Worm (Caenorhabditis elegans) whole organism, young adult: ENCODE results near the gene C05G5.1.

Source experiments
- B0035.1 ChIP-seq: sonication (generic microtip); optimal IDR thresholded peaks from 2 replicates; lab custom pipeline; 2016; ENCODE audit warnings: missing genetic modification characterization, mild to moderate bottlenecking, missing compliant biosample characterization, missing genotype, missing genetic modification reagents
- B0261.1 ChIP-seq: sonication (generic microtip); optimal IDR thresholded peaks from 2 replicates; lab custom pipeline; 2016; ENCODE audit warnings: mild to moderate bottlenecking, missing genetic modification characterization, moderate library complexity, missing compliant biosample characterization
- C17E4.6 ChIP-seq: fragments of 200-800 bp; sonication (Bioruptor generic); IDR thresholded peaks from 2 replicates; pipeline ENCODE4 v1.3.6; 2022; ENCODE audit warnings: missing genetic modification reagents, missing genetic modification characterization, missing compliant biosample characterization
- F10E7.11 ChIP-seq: sonication (generic microtip); optimal IDR thresholded peaks from 2 replicates; lab custom pipeline; 2017; ENCODE audit warnings: mild to moderate bottlenecking, missing genetic modification characterization, moderate library complexity, missing compliant biosample characterization
- F37B4.10 ChIP-seq: fragments of 200-800 bp; sonication (Bioruptor generic); IDR thresholded peaks from 2 replicates; pipeline ENCODE4 v1.3.6; 2022; ENCODE audit warnings: missing genetic modification characterization, missing compliant biosample characterization
- F57A8.1 ChIP-seq: fragments of 200-800 bp; sonication (Bioruptor generic); optimal IDR thresholded peaks from 2 replicates; lab custom pipeline; 2018; ENCODE audit warnings: mild to moderate bottlenecking, missing genetic modification characterization, moderate library complexity, missing compliant biosample characterization
- K11D2.4 ChIP-seq: fragments of 200-800 bp; sonication (Bioruptor generic); IDR thresholded peaks from 2 replicates; pipeline ENCODE4 v1.3.6; 2022; ENCODE audit warnings: missing genetic modification reagents, missing genetic modification characterization, missing compliant biosample characterization
- K12H6.12 ChIP-seq: fragments of 200-800 bp; sonication (Bioruptor generic); optimal IDR thresholded peaks from 2 replicates; lab custom pipeline; 2018; ENCODE audit warnings: mild to moderate bottlenecking, missing genetic modification characterization, missing compliant biosample characterization
- T07F8.4 ChIP-seq: sonication (generic microtip); optimal IDR thresholded peaks from 2 replicates; lab custom pipeline; 2016; ENCODE audit warnings: mild to moderate bottlenecking, missing genetic modification characterization, moderate library complexity, missing compliant biosample characterization
- Y53F4B.3 ChIP-seq: fragments of 200-800 bp; sonication (Bioruptor generic); IDR thresholded peaks from 2 replicates; pipeline ENCODE4 v1.3.6; 2022; ENCODE audit warnings: missing genetic modification reagents, missing genetic modification characterization, missing compliant biosample characterization
- Y79H2A.3 ChIP-seq: fragments of 200-800 bp; sonication (Bioruptor generic); conservative IDR thresholded peaks from 2 replicates; pipeline ENCODE4 v1.3.6; 2022; ENCODE audit warnings: missing genetic modification reagents, missing genetic modification characterization, missing compliant biosample characterization
- ZK185.1 ChIP-seq: sonication (generic microtip); optimal IDR thresholded peaks from 2 replicates; lab custom pipeline; 2016; ENCODE audit warnings: mild to moderate bottlenecking, missing genetic modification characterization, missing compliant biosample characterization; ENCODE audit not compliant: poor library complexity, severe bottlenecking
- aptf-3 ChIP-seq: fragments of 200-800 bp; sonication (Bioruptor generic); IDR thresholded peaks from 2 replicates; pipeline ENCODE4 v1.3.6; 2022; ENCODE audit warnings: missing genetic modification characterization, missing compliant biosample characterization
- athp-1 ChIP-seq: sonication (generic microtip); optimal IDR thresholded peaks from 2 replicates; lab custom pipeline; 2017; ENCODE audit warnings: mild to moderate bottlenecking, missing genetic modification characterization, missing compliant biosample characterization
- attf-3 ChIP-seq: fragments of 200-800 bp; sonication (Bioruptor generic); conservative IDR thresholded peaks from 2 replicates; pipeline ENCODE4 v1.3.6; 2022; ENCODE audit warnings: missing genetic modification reagents, missing genetic modification characterization, missing compliant biosample characterization
- attf-5 ChIP-seq: fragments of 200-800 bp; sonication (Bioruptor generic); optimal IDR thresholded peaks from 2 replicates; lab custom pipeline; 2018; ENCODE audit warnings: mild to moderate bottlenecking, missing genetic modification characterization, missing compliant biosample characterization
- attf-6 ChIP-seq: fragments of 200-800 bp; sonication (Bioruptor generic); IDR thresholded peaks from 2 replicates; pipeline ENCODE4 v1.3.6; 2022; ENCODE audit warnings: missing genetic modification reagents, missing genetic modification characterization, missing compliant biosample characterization
- ceh-27 ChIP-seq: fragments of 200-800 bp; sonication (Bioruptor generic); optimal IDR thresholded peaks from 2 replicates; lab custom pipeline; 2018; ENCODE audit warnings: mild to moderate bottlenecking, missing genetic modification characterization, moderate library complexity, missing compliant biosample characterization
- ceh-79 ChIP-seq: sonication (generic microtip); optimal IDR thresholded peaks from 2 replicates; lab custom pipeline; 2017; ENCODE audit warnings: mild to moderate bottlenecking, missing genetic modification characterization, missing compliant biosample characterization
- dox-1 ChIP-seq: fragments of 200-800 bp; sonication (Bioruptor generic); IDR thresholded peaks from 2 replicates; pipeline ENCODE4 v1.3.6; 2022; ENCODE audit warnings: missing genetic modification reagents, missing genetic modification characterization, missing compliant biosample characterization
- dpff-1 ChIP-seq: sonication (generic microtip); optimal IDR thresholded peaks from 2 replicates; lab custom pipeline; 2017; ENCODE audit warnings: mild to moderate bottlenecking, missing genetic modification characterization, missing compliant biosample characterization
- ekl-4 ChIP-seq: fragments of 200-800 bp; sonication (Bioruptor generic); IDR thresholded peaks from 2 replicates; pipeline ENCODE4 v1.3.6; 2022; ENCODE audit warnings: missing genetic modification reagents, missing genetic modification characterization, missing compliant biosample characterization
- hlh-12 ChIP-seq: sonication (generic microtip); optimal IDR thresholded peaks from 2 replicates; lab custom pipeline; 2016; ENCODE audit warnings: missing genetic modification characterization, missing compliant biosample characterization
- hlh-26 ChIP-seq: fragments of 200-800 bp; sonication (Bioruptor generic); conservative IDR thresholded peaks from 2 replicates; pipeline ENCODE4 v1.3.6; 2022; ENCODE audit warnings: missing genetic modification reagents, missing genetic modification characterization, missing compliant biosample characterization
- hrde-1 ChIP-seq: sonication (generic microtip); optimal IDR thresholded peaks from 2 replicates; lab custom pipeline; 2016; ENCODE audit warnings: missing genetic modification characterization, mild to moderate bottlenecking, missing compliant biosample characterization, moderate library complexity, missing genotype, missing genetic modification reagents, borderline replicate concordance
- let-526 ChIP-seq: fragments of 200-800 bp; sonication (Bioruptor generic); IDR thresholded peaks from 2 replicates; pipeline ENCODE4 v1.3.6; 2022; ENCODE audit warnings: missing genetic modification reagents, missing genetic modification characterization, missing compliant biosample characterization
- let-607 ChIP-seq, 2 experiments: fragments of 200-800 bp in 1 of 2; sonication (Bioruptor generic) in 1 of 2; sonication (generic microtip) in 1 of 2; optimal IDR thresholded peaks; 2 replicates each; lab custom pipeline; 2016 to 2018; ENCODE audit warnings: mild to moderate bottlenecking in 2 of 2, missing compliant biosample characterization in 2 of 2, missing genetic modification characterization in 2 of 2, moderate library complexity in 2 of 2, missing genotype in 1 of 2
- lin-26 ChIP-seq: fragments of 200-800 bp; sonication (Bioruptor generic); IDR thresholded peaks from 2 replicates; pipeline ENCODE4 v1.3.6; 2022; ENCODE audit warnings: missing genetic modification reagents, missing genetic modification characterization, missing compliant biosample characterization
- lin-40 ChIP-seq: sonication (generic microtip); optimal IDR thresholded peaks from 2 replicates; lab custom pipeline; 2016; ENCODE audit warnings: missing genetic modification characterization, mild to moderate bottlenecking, missing compliant biosample characterization, missing genotype, missing genetic modification reagents
- lin-54 ChIP-seq: fragments of 200-800 bp; sonication (Bioruptor generic); optimal IDR thresholded peaks from 2 replicates; lab custom pipeline; 2018; ENCODE audit warnings: mild to moderate bottlenecking, missing genetic modification characterization, missing compliant biosample characterization
- madf-6 ChIP-seq: fragments of 200-800 bp; sonication (Bioruptor generic); IDR thresholded peaks from 2 replicates; pipeline ENCODE4 v1.3.6; 2022; ENCODE audit warnings: missing genetic modification reagents, missing genetic modification characterization, missing compliant biosample characterization
- madf-8 ChIP-seq: fragments of 200-800 bp; sonication (Bioruptor generic); conservative IDR thresholded peaks from 2 replicates; pipeline ENCODE4 v1.3.6; 2022; ENCODE audit warnings: missing genetic modification reagents, missing genetic modification characterization, missing compliant biosample characterization
- mcd-1 ChIP-seq: fragments of 200-800 bp; sonication (Bioruptor generic); IDR thresholded peaks from 2 replicates; pipeline ENCODE4 v1.3.6; 2022; ENCODE audit warnings: missing genetic modification reagents, missing genetic modification characterization, missing compliant biosample characterization
- nfyb-1 ChIP-seq: fragments of 200-800 bp; sonication (Bioruptor generic); IDR thresholded peaks from 2 replicates; pipeline ENCODE4 v1.3.6; 2022; ENCODE audit warnings: missing genetic modification reagents, missing genetic modification characterization, missing compliant biosample characterization
- nhr-120 ChIP-seq: fragments of 200-800 bp; sonication (Bioruptor generic); IDR thresholded peaks from 2 replicates; pipeline ENCODE4 v1.3.6; 2022; ENCODE audit warnings: missing genetic modification characterization, missing compliant biosample characterization
- nhr-179 ChIP-seq: sonication (generic microtip); optimal IDR thresholded peaks from 2 replicates; lab custom pipeline; 2016; ENCODE audit warnings: mild to moderate bottlenecking, missing genetic modification characterization, missing compliant biosample characterization
- nhr-27 ChIP-seq: fragments of 200-800 bp; sonication (Bioruptor generic); optimal IDR thresholded peaks from 2 replicates; lab custom pipeline; 2018; ENCODE audit warnings: mild to moderate bottlenecking, missing genetic modification characterization, moderate library complexity, missing compliant biosample characterization
- pbrm-1 ChIP-seq: fragments of 200-800 bp; sonication (Bioruptor generic); IDR thresholded peaks from 2 replicates; pipeline ENCODE4 v1.3.6; 2022; ENCODE audit warnings: missing genetic modification reagents, missing genetic modification characterization, missing compliant biosample characterization
- rcor-1 ChIP-seq: fragments of 200-800 bp; sonication (Bioruptor generic); IDR thresholded peaks from 2 replicates; pipeline ENCODE4 v1.3.6; 2022; ENCODE audit warnings: missing genetic modification reagents, missing genetic modification characterization, missing compliant biosample characterization
- rpc-1 ChIP-seq, 2 experiments: fragments of 150-350 bp in 1 of 2; sonication (generic microtip) in 1 of 2; optimal IDR thresholded peaks; 2 replicates each; lab custom pipeline; 2014 to 2018; ENCODE audit warnings: missing biosample characterization in 1 of 2, missing genetic modification characterization in 1 of 2, missing genetic modification reagents in 1 of 2, missing genotype in 1 of 2
- snpc-4 ChIP-seq, 5 experiments: fragments of 150-350 bp in 1 of 5; sonication (generic microtip) in 4 of 5; optimal IDR thresholded peaks; 2 replicates each; lab custom pipeline; 2014 to 2018; ENCODE audit warnings: missing genetic modification characterization in 5 of 5, missing biosample characterization in 3 of 5, antibody characterized with exemption in 2 of 5, mild to moderate bottlenecking in 2 of 5, missing compliant biosample characterization in 2 of 5, missing genotype in 2 of 5, moderate library complexity in 2 of 5, missing genetic modification reagents in 1 of 5
- somi-1 ChIP-seq: fragments of 200-800 bp; sonication (Bioruptor generic); optimal IDR thresholded peaks from 2 replicates; lab custom pipeline; 2018; ENCODE audit warnings: mild to moderate bottlenecking, missing genetic modification characterization, missing compliant biosample characterization
- tbp1 ChIP-seq: fragments of 200-800 bp; sonication (Bioruptor generic); optimal IDR thresholded peaks from 2 replicates; lab custom pipeline; 2018; ENCODE audit warnings: mild to moderate bottlenecking, missing genetic modification characterization, missing compliant biosample characterization
- zfh-2 ChIP-seq: fragments of 200-800 bp; sonication (Bioruptor generic); conservative IDR thresholded peaks from 2 replicates; pipeline ENCODE4 v1.3.6; 2022; ENCODE audit warnings: missing genetic modification reagents, missing genetic modification characterization, missing compliant biosample characterization
- ztf-18 ChIP-seq: sonication (generic microtip); optimal IDR thresholded peaks from 2 replicates; lab custom pipeline; 2016; ENCODE audit warnings: missing genotype, mild to moderate bottlenecking, missing genetic modification characterization, missing compliant biosample characterization
- ztf-25 ChIP-seq: fragments of 200-800 bp; sonication (Bioruptor generic); IDR thresholded peaks from 2 replicates; pipeline ENCODE4 v1.3.6; 2022; ENCODE audit warnings: missing genetic modification reagents, missing genetic modification characterization, missing compliant biosample characterization
- ztf-3 ChIP-seq: fragments of 200-800 bp; sonication (Bioruptor generic); optimal IDR thresholded peaks from 2 replicates; lab custom pipeline; 2018; ENCODE audit warnings: mild to moderate bottlenecking, missing genetic modification characterization, missing compliant biosample characterization

C05G5.1 gene

DNA sequence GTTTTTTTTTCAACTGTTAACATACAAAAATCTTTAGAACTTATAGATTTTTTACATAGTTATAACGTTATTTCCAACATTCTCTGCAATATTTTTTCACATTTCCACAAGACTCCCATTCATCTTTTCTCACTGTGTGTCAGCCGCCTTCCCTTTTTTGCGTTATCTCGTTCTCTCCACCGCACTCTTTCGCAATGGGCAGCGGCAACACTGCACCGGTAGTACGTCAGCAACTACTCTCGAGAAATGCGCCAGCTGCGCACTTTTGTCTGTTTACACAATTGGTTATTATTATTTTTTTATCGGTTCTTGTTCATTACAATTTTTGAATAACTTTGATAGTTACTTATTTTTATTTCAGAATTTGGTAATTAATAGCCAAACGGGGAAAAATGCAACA lies 7.0 kb upstream of the C05G5.1 start, which contains the start of gene C05G5.2 (continued):
- TF ChIP-seq snpc-4 (GFP tag; optimal IDR thresholded peaks at IDR 0.05; lab: Kevin White, UChicago) (peak; percentile 53), snpc-4 (tag; optimal IDR thresholded peaks at IDR 0.05; lab: Kevin White, UChicago) (peak; percentile 74 to 83 (median 79)), F37B4.10 (GFP tag; lab: Robert Waterston, UW) (no peak), ceh-79 (tag; lab: Kevin White, UChicago) (no peak), T07F8.4 (no peak), attf-3 (GFP tag; lab: Robert Waterston, UW) (no peak), aptf-3 (no peak), zfh-2 (peak; percentile 98), dpff-1 (tag; lab: Kevin White, UChicago) (no peak), athp-1 (no peak), F57A8.1 (GFP tag; lab: Kevin White, UChicago) (peak; percentile 4), C17E4.6 (GFP tag; lab: Robert Waterston, UW) (no peak), dox-1 (GFP tag; lab: Robert Waterston, UW) (peak; percentile 95), tbp1 (GFP tag; lab: Kevin White, UChicago) (peak; percentile 62), lin-26 (GFP tag; lab: Robert Waterston, UW) (no peak), attf-5 (peak; percentile 96), hrde-1 (tag; lab: Kevin White, UChicago) (no peak), lin-40 (peak; percentile 90), nhr-27 (no peak), Y79H2A.3 (GFP tag; lab: Robert Waterston, UW) (no peak), ztf-3 (GFP tag; lab: Kevin White, UChicago) (no peak), ztf-18 (tag; lab: Kevin White, UChicago) (peak; percentile 96), K11D2.4 (GFP tag; lab: Robert Waterston, UW) (peak; percentile 86), let-607 (tag; optimal IDR thresholded peaks at IDR 0.05; lab: Kevin White, UChicago) (peak; percentile 66 to 75), somi-1 (GFP tag; lab: Kevin White, UChicago) (no peak), let-526 (GFP tag; lab: Robert Waterston, UW) (0 out of 2 replicates have a peak, but pooled peaks have one; percentile 18), ZK185.1 (tag; lab: Kevin White, UChicago) (peak; percentile 73), lin-54 (no peak), F10E7.11 (no peak), rcor-1 (GFP tag; lab: Robert Waterston, UW) (0 out of 2 replicates have a peak, but pooled peaks have one; percentile 38), B0261.1 (tag; lab: Kevin White, UChicago) (no peak), pbrm-1 (GFP tag; lab: Robert Waterston, UW) (0 out of 2 replicates have a peak, but pooled peaks have one; percentile 40), hlh-26 (GFP tag; lab: Robert Waterston, UW) (no peak), rpc-1 (optimal IDR thresholded peaks at IDR 0.05; lab: Kevin White, UChicago) (no peak), rpc-1 (tag; optimal IDR thresholded peaks at IDR 0.05; lab: Kevin White, UChicago) (no peak), ztf-25 (GFP tag; lab: Robert Waterston, UW) (no peak), Y53F4B.3 (GFP tag; lab: Robert Waterston, UW) (no peak), ekl-4 (GFP tag; lab: Robert Waterston, UW) (no peak), K12H6.12 (tag; lab: Kevin White, UChicago) (peak; percentile 84), B0035.1 (no peak), nhr-120 (GFP tag; lab: Robert Waterston, UW) (no peak), nhr-179 (tag; lab: Kevin White, UChicago) (no peak), attf-6 (no peak), madf-8 (GFP tag; lab: Robert Waterston, UW) (no peak), ceh-27 (GFP tag; lab: Kevin White, UChicago) (peak; percentile 92), hlh-12 (tag; lab: Kevin White, UChicago) (no peak), mcd-1 (peak; percentile 74), nfyb-1 (no peak; the same call in 1 of the 2 replicates), madf-6 (no peak)
